Fruit fly (Drosophila melanogaster): ENCODE results near the gene Elp3.

Elp3 gene

DNA sequence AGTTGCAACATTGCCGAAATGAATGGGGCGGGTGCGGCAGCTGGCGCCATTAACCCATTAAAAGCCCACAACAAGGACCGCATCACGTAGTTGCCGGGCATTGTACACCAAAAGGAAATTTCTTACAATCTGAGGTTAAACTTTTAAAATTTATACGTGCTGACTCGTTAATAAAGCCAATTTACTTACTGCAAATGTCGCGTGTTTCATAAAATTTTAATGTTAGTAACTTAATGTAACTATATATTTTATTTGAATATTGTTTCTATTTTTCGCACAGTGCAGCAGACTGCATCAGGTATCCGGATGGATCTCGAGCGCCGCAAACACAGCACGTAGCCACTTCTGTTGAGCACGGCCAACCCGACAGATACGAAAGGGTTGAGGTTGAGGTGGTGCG is 27.6 kb upstream of the Elp3 start:
- TF ChIP-seq CG32121 (GFP tag; IDR thresholded peaks at IDR 0.05), result peak; percentile 56; the same call in 1 of the 2 replicates
- no peak for TF ChIP-seq CG10348 (GFP tag; IDR thresholded peaks at IDR 0.05)
- TF ChIP-seq CG8301 (tag; optimal IDR thresholded peaks at IDR 0.05), result peak; percentile 35
- no peak for TF ChIP-seq gl (tag; optimal IDR thresholded peaks at IDR 0.05)
- TF ChIP-seq Pif1A (GFP tag; optimal IDR thresholded peaks at IDR 0.05), result peak; percentile 0
- no peak for TF ChIP-seq CG13204 (GFP tag; optimal IDR thresholded peaks at IDR 0.05)
- peak; percentile 5 for TF ChIP-seq Pif1B (GFP tag; optimal IDR thresholded peaks at IDR 0.05)
- no peak for TF ChIP-seq Snoo (tag; optimal IDR thresholded peaks at IDR 0.05)
- peak; percentile 52 for TF ChIP-seq CG9948 (tag; optimal IDR thresholded peaks at IDR 0.05)
- TF ChIP-seq fd96Ca (GFP tag; IDR thresholded peaks at IDR 0.05), result 0 out of 3 replicates have a peak, but pooled peaks have one; percentile 32
- peak; percentile 58 for TF ChIP-seq CG15710 (tag; optimal IDR thresholded peaks at IDR 0.05)
- peak; percentile 51 for TF ChIP-seq CG34367 (tag; optimal IDR thresholded peaks at IDR 0.05)
- TF ChIP-seq Ets98B (GFP tag; IDR thresholded peaks at IDR 0.05), result peak; percentile 27; the same call in 1 of the 2 replicates
- peak; percentile 59 for TF ChIP-seq CG17806 (tag; optimal IDR thresholded peaks at IDR 0.05)
- no peak for TF ChIP-seq D1 (tag; optimal IDR thresholded peaks at IDR 0.05)
- TF ChIP-seq CG4496 (GFP tag; IDR thresholded peaks at IDR 0.05), result peak; percentile 64; the same call in 1 of the 3 replicates
- no peak for TF ChIP-seq rn (GFP tag; IDR thresholded peaks at IDR 0.05)
- TF ChIP-seq EcR (GFP tag; optimal IDR thresholded peaks at IDR 0.05), result no peak
- TF ChIP-seq CG14655 (GFP tag; optimal IDR thresholded peaks at IDR 0.05), result peak; percentile 48
- TF ChIP-seq CG8159 (tag; optimal IDR thresholded peaks at IDR 0.05), result peak; percentile 74
- no peak for TF ChIP-seq CG12605 (GFP tag; IDR thresholded peaks at IDR 0.05)

DNA sequence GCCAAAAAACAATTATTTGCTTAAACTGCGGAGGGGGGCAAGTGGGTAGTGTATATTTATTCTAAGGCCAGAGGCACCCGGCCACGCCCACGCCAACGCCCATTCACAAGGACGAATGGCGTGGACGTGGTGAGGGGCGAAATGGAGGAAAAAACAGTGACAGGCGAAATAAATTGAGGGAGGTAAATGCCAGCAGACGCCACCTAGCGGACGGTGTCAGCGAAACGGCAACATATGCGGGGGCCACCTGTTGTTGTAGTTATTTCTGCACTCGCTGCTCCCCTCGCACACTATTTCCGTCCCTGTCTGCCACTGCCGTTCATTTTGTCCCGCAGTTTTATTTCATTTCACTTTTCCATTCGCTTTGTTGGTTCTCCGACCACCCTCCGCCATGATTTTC is 26.6 kb upstream of the Elp3 start:
- TF ChIP-seq CG12605 (GFP tag; IDR thresholded peaks at IDR 0.05) (peak; percentile 49), fd96Ca (GFP tag; IDR thresholded peaks at IDR 0.05) (peak; percentile 25; the same call in 1 of the 3 replicates), CG4496 (GFP tag; IDR thresholded peaks at IDR 0.05) (peak; percentile 39; the same call in 1 of the 3 replicates), CG17806 (tag; optimal IDR thresholded peaks at IDR 0.05) (no peak)

DNA sequence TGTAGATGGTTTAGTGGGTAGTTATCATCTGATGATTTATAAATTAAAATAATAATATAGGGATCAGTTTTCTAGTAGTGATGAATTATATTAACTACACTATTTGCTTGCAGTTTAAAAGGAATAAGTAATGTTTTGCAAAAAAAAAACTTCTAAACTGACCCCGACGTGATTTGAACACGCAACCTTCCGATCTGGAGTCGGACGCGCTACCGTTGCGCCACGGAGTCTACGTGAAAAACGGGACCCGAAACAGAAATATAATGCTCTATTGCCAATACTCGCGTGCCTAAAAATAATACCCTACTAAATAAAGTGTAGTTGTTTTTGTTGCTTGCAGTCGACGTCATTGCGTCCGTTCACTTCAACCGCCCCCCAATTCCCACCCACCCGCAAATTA is 25.7 kb upstream of the Elp3 start:
- TF ChIP-seq gl (tag; optimal IDR thresholded peaks at IDR 0.05), result no peak
- TF ChIP-seq rn (GFP tag; IDR thresholded peaks at IDR 0.05), result no peak
- 0 out of 3 replicates have a peak, but pooled peaks have one; percentile 9 for TF ChIP-seq CG4496 (GFP tag; IDR thresholded peaks at IDR 0.05)

DNA sequence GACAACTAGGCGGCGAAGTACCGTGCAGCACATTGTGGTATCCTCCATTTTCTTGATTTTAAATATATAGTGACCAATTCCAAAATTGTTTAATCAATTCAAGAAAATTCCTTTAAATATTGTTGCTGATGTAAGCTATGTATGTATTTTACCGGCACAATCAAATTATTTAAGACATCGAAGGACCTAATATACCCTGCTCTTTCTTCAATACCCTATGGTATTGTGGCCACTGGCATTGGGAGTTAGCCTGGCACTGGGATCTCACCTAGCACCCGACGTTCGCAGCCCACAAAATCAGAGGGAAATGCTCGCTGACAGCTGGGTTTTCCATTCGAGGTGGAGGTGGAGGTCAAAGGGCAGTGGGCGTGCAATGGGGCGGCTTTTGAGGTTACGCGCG is 22.4 kb upstream of the Elp3 start:
- no peak for TF ChIP-seq EcR (GFP tag; optimal IDR thresholded peaks at IDR 0.05)
- TF ChIP-seq fd96Ca (GFP tag; IDR thresholded peaks at IDR 0.05), result no peak

DNA sequence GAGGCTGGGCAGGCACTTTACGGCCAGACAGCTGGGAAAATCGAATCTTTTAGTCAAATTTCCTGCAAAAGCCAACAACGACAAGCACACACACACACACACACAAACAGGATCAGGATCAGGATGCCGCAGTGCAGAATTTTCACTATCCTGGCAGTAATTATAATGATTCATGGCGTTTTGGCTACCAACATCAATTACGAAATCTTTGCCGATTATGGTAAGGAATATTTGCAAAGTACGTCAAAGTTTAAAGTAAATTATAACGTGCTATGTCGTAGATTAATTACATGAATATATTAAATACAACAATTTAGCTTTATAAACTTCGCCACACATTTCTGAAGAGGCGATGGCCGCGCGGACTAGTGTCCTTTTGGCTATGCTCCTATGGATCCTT is 10.9 kb upstream of the Elp3 start, which contains the start of the genes CG34177 and CG34178:
Gene CG34177 (plus strand): TSS at position 301 of the 400 bp plus-strand sequence.
Gene CG34178 (plus strand): TSS at position 301 of the 400 bp plus-strand sequence.
- no peak for TF ChIP-seq rn (GFP tag; IDR thresholded peaks at IDR 0.05)
- TF ChIP-seq Pif1A (GFP tag; optimal IDR thresholded peaks at IDR 0.05), result no peak
- TF ChIP-seq CG12605 (GFP tag; IDR thresholded peaks at IDR 0.05), result no peak
- no peak for TF ChIP-seq CG9948 (tag; optimal IDR thresholded peaks at IDR 0.05)
- no peak for TF ChIP-seq fd96Ca (GFP tag; IDR thresholded peaks at IDR 0.05)
- TF ChIP-seq CG17806 (tag; optimal IDR thresholded peaks at IDR 0.05), result no peak
- TF ChIP-seq D1 (tag; optimal IDR thresholded peaks at IDR 0.05), result no peak
- TF ChIP-seq gl (tag; optimal IDR thresholded peaks at IDR 0.05), result no peak
- TF ChIP-seq CG34367 (tag; optimal IDR thresholded peaks at IDR 0.05), result no peak

DNA sequence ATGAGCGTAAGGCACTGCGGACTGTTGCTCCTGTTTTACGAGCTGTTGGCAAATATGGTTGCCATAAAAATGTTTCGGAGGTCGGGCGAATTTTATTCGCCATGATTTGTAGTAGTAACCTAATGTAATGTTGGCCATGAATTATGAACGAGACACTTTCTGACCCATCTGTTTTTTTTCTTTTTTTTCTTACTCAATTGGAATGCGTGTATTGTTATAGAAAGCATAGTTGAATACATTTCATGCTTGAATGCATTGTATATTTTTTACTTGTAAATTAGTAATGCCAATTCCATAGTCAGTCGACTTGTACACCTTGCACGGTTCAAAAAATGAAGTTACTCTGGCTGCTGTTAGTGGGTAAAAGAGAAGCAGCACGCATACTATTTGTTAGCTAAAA is 7.0 kb upstream of the Elp3 start, which contains the start of gene CG43056:
Gene CG43056 (plus strand): TSS at position 301 of the 400 bp plus-strand sequence.
- TF ChIP-seq Snoo (tag; optimal IDR thresholded peaks at IDR 0.05) (no peak), CG9948 (tag; optimal IDR thresholded peaks at IDR 0.05) (no peak), D1 (tag; optimal IDR thresholded peaks at IDR 0.05) (no peak), Ets98B (GFP tag; IDR thresholded peaks at IDR 0.05) (no peak), rn (GFP tag; IDR thresholded peaks at IDR 0.05) (no peak), CG15710 (tag; optimal IDR thresholded peaks at IDR 0.05) (no peak), CG32121 (GFP tag; IDR thresholded peaks at IDR 0.05) (no peak), Pif1B (GFP tag; optimal IDR thresholded peaks at IDR 0.05) (no peak), CG34367 (tag; optimal IDR thresholded peaks at IDR 0.05) (no peak), CG10348 (GFP tag; IDR thresholded peaks at IDR 0.05) (no peak), Pif1A (GFP tag; optimal IDR thresholded peaks at IDR 0.05) (no peak), CG13204 (GFP tag; optimal IDR thresholded peaks at IDR 0.05) (no peak)

DNA sequence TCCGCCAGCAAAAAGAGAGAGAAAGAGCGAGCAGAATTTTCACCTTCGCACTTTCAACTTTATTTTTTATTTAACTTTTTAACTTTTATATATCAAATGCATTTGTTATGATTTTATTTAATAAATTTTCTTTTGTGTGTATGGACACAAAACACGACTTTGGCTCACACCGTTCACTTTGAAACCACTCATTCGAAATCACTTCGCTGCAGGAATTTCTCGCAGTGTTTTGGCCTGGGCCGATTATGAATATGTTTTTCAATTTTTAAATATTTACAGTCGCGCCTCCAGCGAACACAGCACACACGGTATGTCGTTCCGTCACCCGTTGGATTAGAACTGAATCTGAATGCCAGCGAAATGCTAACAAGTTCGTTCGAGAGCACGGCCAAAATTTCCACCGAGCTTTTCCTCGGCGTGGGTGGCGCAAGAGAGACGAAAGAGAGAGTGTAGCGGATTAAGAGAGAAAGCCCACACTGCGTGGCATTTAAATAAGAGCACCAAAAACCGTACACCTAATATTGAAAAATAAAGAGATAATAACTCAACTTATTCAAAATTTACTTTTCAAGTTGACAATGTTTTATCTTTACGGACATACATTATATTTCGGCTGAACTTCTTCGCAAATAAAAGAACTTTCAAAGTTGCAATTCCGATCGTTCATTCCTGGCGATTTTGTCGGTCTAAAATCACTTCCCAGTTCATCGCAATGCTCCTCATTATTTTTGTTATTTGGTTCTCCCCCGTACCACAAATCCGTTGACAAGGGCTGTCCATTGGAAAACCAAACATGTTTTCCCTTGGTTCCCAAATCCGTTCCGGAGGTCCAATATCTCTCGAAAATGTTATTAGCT is 3.4 kb upstream of the Elp3 start, which contains the start of gene CG15431:
Gene CG15431 (minus strand): TSS at position 402 of the 857 bp plus-strand sequence.
- no peak for TF ChIP-seq CG14655 (GFP tag; optimal IDR thresholded peaks at IDR 0.05)
- TF ChIP-seq gl (tag; optimal IDR thresholded peaks at IDR 0.05), result no peak
- no peak for TF ChIP-seq CG8301 (tag; optimal IDR thresholded peaks at IDR 0.05)
- TF ChIP-seq fd96Ca (GFP tag; IDR thresholded peaks at IDR 0.05), result peak; percentile 67; the same call in 2 of the 3 replicates
- no peak for TF ChIP-seq EcR (GFP tag; optimal IDR thresholded peaks at IDR 0.05)
- no peak for TF ChIP-seq CG17806 (tag; optimal IDR thresholded peaks at IDR 0.05)
- no peak for TF ChIP-seq CG13204 (GFP tag; optimal IDR thresholded peaks at IDR 0.05)
- no peak for TF ChIP-seq Pif1A (GFP tag; optimal IDR thresholded peaks at IDR 0.05)
- no peak for TF ChIP-seq CG9948 (tag; optimal IDR thresholded peaks at IDR 0.05)
- TF ChIP-seq CG12605 (GFP tag; IDR thresholded peaks at IDR 0.05), result no peak
- TF ChIP-seq Ets98B (GFP tag; IDR thresholded peaks at IDR 0.05), result peak; percentile 41
- no peak for TF ChIP-seq CG34367 (tag; optimal IDR thresholded peaks at IDR 0.05)
- no peak for TF ChIP-seq D1 (tag; optimal IDR thresholded peaks at IDR 0.05)
- TF ChIP-seq Pif1B (GFP tag; optimal IDR thresholded peaks at IDR 0.05), result no peak
- peak; percentile 35 for TF ChIP-seq CG8159 (tag; optimal IDR thresholded peaks at IDR 0.05)
- TF ChIP-seq rn (GFP tag; IDR thresholded peaks at IDR 0.05), result no peak
- no peak for TF ChIP-seq Snoo (tag; optimal IDR thresholded peaks at IDR 0.05)
- no peak for TF ChIP-seq CG10348 (GFP tag; IDR thresholded peaks at IDR 0.05)
- TF ChIP-seq CG15710 (tag; optimal IDR thresholded peaks at IDR 0.05), result no peak
- peak; percentile 15; the same call in 1 of the 2 replicates for TF ChIP-seq CG32121 (GFP tag; IDR thresholded peaks at IDR 0.05)
- TF ChIP-seq CG4496 (GFP tag; IDR thresholded peaks at IDR 0.05), result peak; percentile 63; the same call in 1 of the 3 replicates

Measured in whole organism, pupa.